Fruit fly (Drosophila melanogaster): ENCODE measurements around the gene Srlp.

The Srlp gene

dm6 chr3R:12459879-12460522, 26.1 kb downstream of the Srlp start, which contains the start of the genes CG5961 and Polr3C (continued):
- TF ChIP-seq fd96Cb (tag; optimal IDR thresholded peaks at IDR 0.05) (no peak), ase (GFP tag; IDR thresholded peaks at IDR 0.05) (no peak), CG6175 (GFP tag; IDR thresholded peaks at IDR 0.05) (no peak), stwl (tag; optimal IDR thresholded peaks at IDR 0.05) (peak; percentile 63), nau (GFP tag; optimal IDR thresholded peaks at IDR 0.05) (no peak), Tbp (GFP tag; optimal IDR thresholded peaks at IDR 0.05) (no peak), ssp (GFP tag; IDR thresholded peaks at IDR 0.05) (no peak), nerfin-1 (tag; optimal IDR thresholded peaks at IDR 0.05) (no peak), CG31224 (GFP tag; IDR thresholded peaks at IDR 0.05) (no peak), CG6654 (GFP tag; optimal IDR thresholded peaks at IDR 0.05) (no peak), CG18262 (tag; optimal IDR thresholded peaks at IDR 0.05) (no peak), grn (GFP tag; optimal IDR thresholded peaks at IDR 0.05) (peak; percentile 24), tll (GFP tag; optimal IDR thresholded peaks at IDR 0.05) (peak in 1 of 2 experiments; percentile 65), Nf-YB (GFP tag; optimal IDR thresholded peaks at IDR 0.05) (no peak), az2 (GFP tag; optimal IDR thresholded peaks at IDR 0.05) (no peak), CG17361 (GFP tag; IDR thresholded peaks at IDR 0.05) (no peak), Sry-δ (GFP tag; optimal IDR thresholded peaks at IDR 0.05) (peak; percentile 41), CG42726 (GFP tag; IDR thresholded peaks at IDR 0.05; ENCODE audit: partially characterized antibody) (no peak), CG2875 (GFP tag; optimal IDR thresholded peaks at IDR 0.05) (no peak), CG14667 (GFP tag; IDR thresholded peaks at IDR 0.05) (no peak), CG14965 (GFP tag; optimal IDR thresholded peaks at IDR 0.05; ENCODE audit: borderline replicate concordance) (no peak), Ada2b (GFP tag; IDR thresholded peaks at IDR 0.05) (no peak), CG18011 (GFP tag; optimal IDR thresholded peaks at IDR 0.05) (no peak), CG11695 (GFP tag; IDR thresholded peaks at IDR 0.05) (no peak), CG15479 (GFP tag; optimal IDR thresholded peaks at IDR 0.05) (no peak), MESR4 (GFP tag; optimal IDR thresholded peaks at IDR 0.05) (peak; percentile 71), CG12659 (GFP tag; optimal IDR thresholded peaks at IDR 0.05) (peak; percentile 35), CG7928 (GFP tag; optimal IDR thresholded peaks at IDR 0.05) (no peak), Bgb (GFP tag; IDR thresholded peaks at IDR 0.05; ENCODE audit: partially characterized antibody) (no peak), yki (optimal IDR thresholded peaks at IDR 0.05) (no peak), Hr78 (GFP tag; optimal IDR thresholded peaks at IDR 0.05) (no peak), fd3F (GFP tag; optimal IDR thresholded peaks at IDR 0.05) (no peak), nerfin-2 (GFP tag; IDR thresholded peaks at IDR 0.05; ENCODE audit: partially characterized antibody) (no peak), CG8924 (tag; optimal IDR thresholded peaks at IDR 0.05) (peak; percentile 15), CG7963 (GFP tag; IDR thresholded peaks at IDR 0.05; ENCODE audit: partially characterized antibody) (no peak), fru (optimal IDR thresholded peaks at IDR 0.05) (no peak), cas (GFP tag; IDR thresholded peaks at IDR 0.05) (no peak), Xbp1 (GFP tag; optimal IDR thresholded peaks at IDR 0.05) (no peak), CG34224 (GFP tag; IDR thresholded peaks at IDR 0.05; ENCODE audit: partially characterized antibody) (no peak), CG1832 (GFP tag; optimal IDR thresholded peaks at IDR 0.05) (no peak), CG12391 (tag; optimal IDR thresholded peaks at IDR 0.05) (peak; percentile 6), CG12071 (GFP tag; optimal IDR thresholded peaks at IDR 0.05) (no peak), BEAF-32 (GFP tag; optimal IDR thresholded peaks at IDR 0.05) (peak; percentile 51), CHES-1-like (GFP tag; optimal IDR thresholded peaks at IDR 0.05) (no peak), E2f2 (GFP tag; IDR thresholded peaks at IDR 0.05) (peak; percentile 75), Hey (tag; optimal IDR thresholded peaks at IDR 0.05) (no peak), Adf1 (GFP tag; IDR thresholded peaks at IDR 0.05) (no peak), crol (GFP tag; IDR thresholded peaks at IDR 0.05) (no peak), da (GFP tag; optimal IDR thresholded peaks at IDR 0.05) (no peak), Deaf1 (tag; optimal IDR thresholded peaks at IDR 0.05) (no peak)
